Worm (Caenorhabditis elegans) whole organism, L4 larva: ENCODE data around the gene parn-1.

ENCODE experiments used
- D1046.2 ChIP-seq: fragments of 200-800 bp; sonication (Bioruptor generic); IDR thresholded peaks from 2 replicates; pipeline ENCODE4 v1.3.6; 2022; ENCODE audit warnings: missing genetic modification characterization, missing compliant biosample characterization
- F44E2.7 ChIP-seq: fragments of 200-800 bp; sonication (Bioruptor generic); IDR thresholded peaks from 2 replicates; pipeline ENCODE4 v2.1.2; 2022; ENCODE audit warnings: missing genetic modification characterization, missing compliant biosample characterization
- T20F7.1 ChIP-seq: fragments of 200-800 bp; sonication (Bioruptor generic); optimal IDR thresholded peaks from 2 replicates; lab custom pipeline; 2018; ENCODE audit warnings: mild to moderate bottlenecking, missing genetic modification characterization, missing compliant biosample characterization
- T26A8.4 ChIP-seq: fragments of 200-800 bp; sonication (Bioruptor generic); IDR thresholded peaks from 2 replicates; pipeline ENCODE4 v1.3.6; 2022; ENCODE audit warnings: missing genetic modification characterization, missing compliant biosample characterization
- Y105C5A.15 ChIP-seq: fragments of 200-800 bp; sonication (Bioruptor generic); IDR thresholded peaks from 2 replicates; pipeline ENCODE4 v1.3.6; 2022; ENCODE audit warnings: missing genetic modification characterization, missing compliant biosample characterization
- Y75B8A.6 ChIP-seq: fragments of 200-800 bp; sonication (Bioruptor generic); IDR thresholded peaks from 2 replicates; pipeline ENCODE4 v1.3.6; 2022; ENCODE audit warnings: missing genetic modification reagents, missing genetic modification characterization, missing compliant biosample characterization
- ZK337.2 ChIP-seq: fragments of 200-800 bp; sonication (Bioruptor generic); IDR thresholded peaks from 2 replicates; pipeline ENCODE4 v1.3.6; 2022; ENCODE audit warnings: missing genetic modification reagents, missing genetic modification characterization, missing compliant biosample characterization
- ceh-32 ChIP-seq: sonication (generic microtip); optimal IDR thresholded peaks from 2 replicates; lab custom pipeline; 2016; ENCODE audit warnings: mild to moderate bottlenecking, missing genetic modification characterization, missing compliant biosample characterization; ENCODE audit not compliant: poor library complexity
- ceh-44 ChIP-seq: fragments of 200-800 bp; sonication (Bioruptor generic); IDR thresholded peaks from 2 replicates; pipeline ENCODE4 v1.3.6; 2022; ENCODE audit warnings: missing genetic modification reagents, missing genetic modification characterization, missing compliant biosample characterization
- ces-1 ChIP-seq: fragments of 150-350 bp; sonication (generic microtip); optimal IDR thresholded peaks from 4 replicates; lab custom pipeline; 2014; ENCODE audit warnings: missing biosample characterization, missing genetic modification reagents, missing genetic modification characterization
- cey-2 ChIP-seq: sonication (generic microtip); optimal IDR thresholded peaks from 3 replicates; lab custom pipeline; 2017; ENCODE audit warnings: missing genetic modification characterization, mild to moderate bottlenecking, missing compliant biosample characterization, antibody characterized with exemption, borderline replicate concordance; ENCODE audit not compliant: insufficient read depth
- daf-12 ChIP-seq: fragments of 150-350 bp; optimal IDR thresholded peaks from 2 replicates; lab custom pipeline; 2014; ENCODE audit warnings: missing biosample characterization, missing genetic modification reagents, missing genetic modification characterization
- daf-16 ChIP-seq, 3 experiments: sonication (generic microtip); optimal IDR thresholded peaks; 2 replicates each; lab custom pipeline; 2016 to 2017; ENCODE audit warnings: missing genetic modification characterization in 3 of 3, missing genetic modification reagents in 3 of 3, mild to moderate bottlenecking in 2 of 3, missing compliant biosample characterization in 2 of 3, missing biosample characterization in 1 of 3, moderate library complexity in 1 of 3
- daf-19 ChIP-seq: fragments of 200-800 bp; sonication (Bioruptor generic); conservative IDR thresholded peaks from 2 replicates; pipeline ENCODE4 v1.3.6; 2022; ENCODE audit warnings: missing genetic modification characterization, missing compliant biosample characterization
- dmd-8 ChIP-seq: fragments of 200-800 bp; sonication (Bioruptor generic); IDR thresholded peaks from 2 replicates; pipeline ENCODE4 v1.3.6; 2022; ENCODE audit warnings: missing genetic modification characterization, missing compliant biosample characterization
- hmg-1.1 ChIP-seq: fragments of 200-800 bp; sonication (Bioruptor generic); IDR thresholded peaks from 2 replicates; pipeline ENCODE4 v1.3.6; 2022; ENCODE audit warnings: missing genetic modification reagents, missing genetic modification characterization, missing compliant biosample characterization
- lin-13 ChIP-seq: fragments of 150-350 bp; optimal IDR thresholded peaks from 2 replicates; lab custom pipeline; 2014; ENCODE audit warnings: missing biosample characterization, missing genetic modification reagents, missing genetic modification characterization
- lin-29 ChIP-seq: fragments of 200-800 bp; sonication (Bioruptor generic); IDR thresholded peaks from 2 replicates; pipeline ENCODE4 v1.3.6; 2022; ENCODE audit warnings: missing genetic modification reagents, missing genetic modification characterization, missing compliant biosample characterization
- lin-39 ChIP-seq: fragments of 150-350 bp; optimal IDR thresholded peaks from 2 replicates; lab custom pipeline; 2014; ENCODE audit warnings: missing biosample characterization, missing genetic modification reagents, missing genetic modification characterization
- lsy-2 ChIP-seq, 2 experiments: fragments of 150-350 bp in 1 of 2; sonication (generic microtip) in 1 of 2; optimal IDR thresholded peaks; 2 replicates each; lab custom pipeline; 2014 to 2017; ENCODE audit warnings: missing biosample characterization in 2 of 2, missing genetic modification characterization in 2 of 2
- mdl-1 ChIP-seq, 2 experiments: fragments of 150-350 bp in 1 of 2; sonication (generic microtip) in 1 of 2; optimal IDR thresholded peaks; 2 replicates each; lab custom pipeline; 2014 to 2017; ENCODE audit warnings: missing biosample characterization in 2 of 2, missing genetic modification characterization in 2 of 2
- mdt-29 ChIP-seq: fragments of 200-800 bp; sonication (Bioruptor generic); IDR thresholded peaks from 2 replicates; pipeline ENCODE4 v1.3.6; 2022; ENCODE audit warnings: missing genetic modification reagents, missing genetic modification characterization, missing compliant biosample characterization
- mep-1 ChIP-seq: fragments of 150-350 bp; sonication (generic microtip); optimal IDR thresholded peaks from 3 replicates; lab custom pipeline; 2014; ENCODE audit warnings: missing biosample characterization, missing genetic modification characterization
- mxl-3 ChIP-seq: fragments of 200-800 bp; sonication (Bioruptor generic); optimal IDR thresholded peaks from 2 replicates; lab custom pipeline; 2018; ENCODE audit warnings: mild to moderate bottlenecking, missing genetic modification characterization, missing compliant biosample characterization
- nhr-102 ChIP-seq: sonication (generic microtip); optimal IDR thresholded peaks from 2 replicates; lab custom pipeline; 2016; ENCODE audit warnings: mild to moderate bottlenecking, missing genetic modification characterization, moderate library complexity, missing compliant biosample characterization
- nhr-11 ChIP-seq: fragments of 150-350 bp; optimal IDR thresholded peaks from 2 replicates; lab custom pipeline; 2014; ENCODE audit warnings: missing biosample characterization, missing genetic modification characterization
- nhr-111 ChIP-seq: fragments of 200-800 bp; sonication (Bioruptor generic); optimal IDR thresholded peaks from 2 replicates; lab custom pipeline; 2018; ENCODE audit warnings: mild to moderate bottlenecking, missing genetic modification characterization, missing compliant biosample characterization
- nhr-25 ChIP-seq: sonication (generic microtip); optimal IDR thresholded peaks from 2 replicates; lab custom pipeline; 2017; ENCODE audit warnings: missing genetic modification characterization, mild to moderate bottlenecking, missing compliant biosample characterization, antibody characterized with exemption, moderate library complexity, borderline replicate concordance; ENCODE audit not compliant: insufficient read depth
- nhr-28 ChIP-seq: fragments of 150-350 bp; optimal IDR thresholded peaks from 2 replicates; lab custom pipeline; 2014; ENCODE audit warnings: missing biosample characterization, missing genetic modification characterization
- nhr-76 ChIP-seq: fragments of 150-350 bp; optimal IDR thresholded peaks from 2 replicates; lab custom pipeline; 2014; ENCODE audit warnings: missing biosample characterization, missing genetic modification characterization
- pqm-1 ChIP-seq: sonication (generic microtip); optimal IDR thresholded peaks from 2 replicates; lab custom pipeline; 2017; ENCODE audit warnings: missing biosample characterization, missing genetic modification characterization
- sdz-12 ChIP-seq: fragments of 200-800 bp; sonication (Bioruptor generic); optimal IDR thresholded peaks from 2 replicates; lab custom pipeline; 2018; ENCODE audit warnings: mild to moderate bottlenecking, missing genetic modification characterization, missing compliant biosample characterization
- skn-1 ChIP-seq: fragments of 150-350 bp; optimal IDR thresholded peaks from 2 replicates; lab custom pipeline; 2014; ENCODE audit warnings: missing biosample characterization, missing genetic modification characterization
- spr-1 ChIP-seq: sonication (generic microtip); optimal IDR thresholded peaks from 2 replicates; lab custom pipeline; 2016; ENCODE audit warnings: mild to moderate bottlenecking, missing genetic modification characterization, missing compliant biosample characterization
- unc-39 ChIP-seq: sonication (generic microtip); optimal IDR thresholded peaks from 2 replicates; lab custom pipeline; 2017; ENCODE audit warnings: missing biosample characterization, missing genetic modification characterization
- unc-62 ChIP-seq, 3 experiments: fragments of 150-350 bp in 1 of 3; sonication (generic microtip); optimal IDR thresholded peaks in 2 of 3; peaks in 1 of 3; 1 replicate in 1 of 3; 2 replicates in 2 of 3; lab custom pipeline; 2014 to 2017; ENCODE audit warnings: missing biosample characterization in 3 of 3, missing genetic modification characterization in 3 of 3, missing genetic modification reagents in 3 of 3, missing genotype in 1 of 3
- zfp-2 ChIP-seq: sonication (generic microtip); optimal IDR thresholded peaks from 2 replicates; lab custom pipeline; 2016; ENCODE audit warnings: mild to moderate bottlenecking, missing genetic modification characterization, missing compliant biosample characterization
- zip-11 ChIP-seq: fragments of 200-800 bp; sonication (Bioruptor generic); IDR thresholded peaks from 2 replicates; pipeline ENCODE4 v1.3.6; 2022; ENCODE audit warnings: missing genetic modification characterization, missing compliant biosample characterization

Gene parn-1

DNA sequence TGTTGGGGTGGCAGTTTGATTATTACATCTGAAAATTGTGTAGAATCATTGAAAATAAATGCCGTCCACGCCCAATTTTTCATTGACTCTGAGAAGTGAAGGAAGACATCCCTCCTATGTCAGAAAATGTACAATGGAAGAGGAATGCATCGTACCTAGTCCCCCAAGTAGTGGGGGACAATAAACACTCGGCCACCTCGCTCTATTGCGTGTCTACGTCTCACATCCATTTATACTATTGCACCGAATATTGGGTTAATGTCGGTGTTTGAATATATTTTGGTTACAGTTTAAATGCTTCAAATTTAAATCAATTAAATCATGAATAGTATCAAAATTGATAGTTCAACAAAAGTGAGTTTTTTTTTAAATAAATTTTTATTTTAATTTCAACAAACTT is 45.4 kb downstream of the parn-1 start, which contains the start of gene lin-25 (continued):
- TF ChIP-seq lsy-2 (tag; optimal IDR thresholded peaks at IDR 0.05; lab: Kevin White, UChicago) (peak in 1 of 2 experiments; percentile 54), T26A8.4 (GFP tag; lab: Robert Waterston, UW) (no peak), nhr-111 (GFP tag; lab: Kevin White, UChicago) (no peak), mep-1 (tag; lab: Kevin White, UChicago) (no peak), cey-2 (tag; lab: Kevin White, UChicago) (no peak), hmg-1.1 (no peak), F44E2.7 (GFP tag; lab: Robert Waterston, UW) (no peak), pqm-1 (peak; percentile 27), unc-62 (GFP tag; optimal IDR thresholded peaks at IDR 0.05 in 1 of 2; lab: Kevin White, UChicago) (no peak), unc-62 (tag; optimal IDR thresholded peaks at IDR 0.05; lab: Kevin White, UChicago) (no peak), zip-11 (no peak), daf-12 (tag; lab: Kevin White, UChicago) (no peak), zfp-2 (tag; lab: Kevin White, UChicago) (no peak), lin-39 (tag; lab: Kevin White, UChicago) (no peak), mxl-3 (GFP tag; lab: Kevin White, UChicago) (peak; percentile 52), daf-19 (GFP tag; lab: Robert Waterston, UW) (no peak), ceh-32 (tag; lab: Kevin White, UChicago) (no peak), nhr-11 (tag; lab: Kevin White, UChicago) (no peak), nhr-28 (tag; lab: Kevin White, UChicago) (peak; percentile 57)

DNA sequence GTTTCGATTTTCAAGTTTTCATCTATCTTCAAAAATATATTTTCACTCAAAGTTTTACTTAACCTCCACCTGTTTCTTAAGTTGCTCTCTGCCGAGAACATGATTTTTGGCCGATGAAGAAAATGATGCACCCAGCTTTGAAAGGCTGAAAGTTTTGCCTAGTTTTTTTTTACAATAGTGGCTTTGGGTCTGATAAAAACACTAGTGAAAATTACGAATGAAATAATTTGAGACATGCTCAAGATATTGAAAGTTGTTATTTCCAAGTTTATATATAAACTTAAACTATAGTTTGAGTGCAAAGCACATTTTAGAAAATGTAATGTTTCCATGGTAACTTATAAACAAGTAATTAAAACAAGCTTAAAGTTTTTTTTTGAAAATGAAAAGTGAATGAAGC is 45.8 kb downstream of the parn-1 start, which contains the start of gene gpa-9:
Gene gpa-9, minus strand, starts transcription at position 101 of the 400 bp plus-strand sequence.
- TF ChIP-seq lin-13 (GFP tag; lab: Kevin White, UChicago) = no peak
- TF ChIP-seq lin-29 = no peak
- TF ChIP-seq D1046.2 (GFP tag; lab: Robert Waterston, UW) = no peak
- TF ChIP-seq ces-1 (GFP tag; lab: Kevin White, UChicago) = no peak
- TF ChIP-seq sdz-12 = no peak
- TF ChIP-seq dmd-8 (GFP tag; lab: Robert Waterston, UW) = no peak
- no peak for TF ChIP-seq mdt-29

DNA sequence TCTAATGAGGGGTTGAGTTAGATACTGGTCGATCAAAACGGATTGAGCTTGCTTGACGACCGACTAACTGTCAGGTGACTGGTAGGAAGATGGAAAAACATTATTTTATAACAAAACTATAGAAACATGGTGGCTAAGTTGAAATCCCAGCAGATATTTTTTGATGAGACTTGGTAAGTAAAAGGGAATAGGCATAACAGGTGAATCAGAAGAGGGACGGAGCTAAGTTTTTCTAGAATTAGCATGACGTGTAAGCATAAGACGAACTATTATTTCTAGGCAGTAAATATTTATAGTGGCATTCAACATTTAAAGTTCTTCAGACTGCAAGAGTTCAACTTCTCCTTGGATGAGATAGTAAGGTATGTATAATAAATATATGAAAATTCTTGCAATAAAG is 50.6 kb downstream of the parn-1 start, which contains the start of gene F56H9.8:
Gene F56H9.8, plus strand, starts transcription at position 301 of the 400 bp plus-strand sequence.
- no peak for TF ChIP-seq Y105C5A.15 (GFP tag; lab: Robert Waterston, UW)
- TF ChIP-seq mdl-1 (tag; optimal IDR thresholded peaks at IDR 0.05; lab: Kevin White, UChicago) = no peak
- no peak for TF ChIP-seq ZK337.2 (GFP tag; lab: Robert Waterston, UW)
- no peak for TF ChIP-seq F44E2.7 (GFP tag; lab: Robert Waterston, UW)
- no peak for TF ChIP-seq nhr-76 (tag; lab: Kevin White, UChicago)
- TF ChIP-seq nhr-25 (tag; lab: Kevin White, UChicago) = no peak
- TF ChIP-seq Y75B8A.6 = no peak
- TF ChIP-seq ces-1 (GFP tag; lab: Kevin White, UChicago) = no peak
- TF ChIP-seq spr-1 = no peak
- no peak for TF ChIP-seq skn-1 (tag; lab: Kevin White, UChicago)
- no peak for TF ChIP-seq nhr-102
- no peak for TF ChIP-seq dmd-8 (GFP tag; lab: Robert Waterston, UW)
- no peak for TF ChIP-seq daf-16 (GFP tag; optimal IDR thresholded peaks at IDR 0.05; lab: Kevin White, UChicago)
- no peak for TF ChIP-seq daf-16 (tag; optimal IDR thresholded peaks at IDR 0.05; lab: Kevin White, UChicago)
- TF ChIP-seq sdz-12 = no peak
- no peak for TF ChIP-seq ceh-44 (GFP tag; lab: Robert Waterston, UW)
- no peak for TF ChIP-seq nhr-111 (GFP tag; lab: Kevin White, UChicago)
- no peak for TF ChIP-seq T20F7.1 (GFP tag; lab: Kevin White, UChicago)
- TF ChIP-seq unc-39 = no peak
- TF ChIP-seq, all 104 proteins: peak for 0
